Worm (Caenorhabditis elegans) whole organism, L1 larva: Measurements from ENCODE around the gene F40F8.1.

ENCODE experiments used
- ceh-82 ChIP-seq, 3 experiments: fragments of 150-350 bp in 1 of 3; sonication (generic microtip) in 2 of 3; optimal IDR thresholded peaks; 2 replicates each; lab custom pipeline; 2014 to 2017; ENCODE audit warnings: missing biosample characterization in 3 of 3, missing genetic modification characterization in 3 of 3
- dsc-1 ChIP-seq: sonication (generic microtip); optimal IDR thresholded peaks from 2 replicates; lab custom pipeline; 2016; ENCODE audit warnings: mild to moderate bottlenecking, missing genetic modification characterization, missing compliant biosample characterization
- egl-27 ChIP-seq, 2 experiments: fragments of 150-350 bp in 1 of 2; sonication (generic microtip); optimal IDR thresholded peaks; 3 replicates each; lab custom pipeline; 2017 to 2018; ENCODE audit warnings: missing biosample characterization in 2 of 2, missing genetic modification characterization in 2 of 2, missing genetic modification reagents in 2 of 2
- nhr-11 ChIP-seq: fragments of 150-350 bp; optimal IDR thresholded peaks from 2 replicates; lab custom pipeline; 2014; ENCODE audit warnings: missing biosample characterization, missing genetic modification characterization
- nhr-237 ChIP-seq: fragments of 150-350 bp; optimal IDR thresholded peaks from 2 replicates; lab custom pipeline; 2014; ENCODE audit warnings: missing biosample characterization, missing genetic modification characterization
- nhr-28 ChIP-seq: fragments of 150-350 bp; optimal IDR thresholded peaks from 2 replicates; lab custom pipeline; 2014; ENCODE audit warnings: missing biosample characterization, missing genetic modification characterization
- pqm-1 ChIP-seq: sonication (generic microtip); optimal IDR thresholded peaks from 3 replicates; lab custom pipeline; 2017; ENCODE audit warnings: missing biosample characterization, missing genetic modification characterization
- unc-62 ChIP-seq: fragments of 150-350 bp; optimal IDR thresholded peaks from 2 replicates; lab custom pipeline; 2014; ENCODE audit warnings: missing biosample characterization, missing genetic modification reagents, missing genetic modification characterization
- ztf-11 ChIP-seq, 2 experiments: sonication (generic microtip); optimal IDR thresholded peaks; 2 replicates each; lab custom pipeline; 2016 to 2017; ENCODE audit warnings: missing genetic modification characterization in 2 of 2, missing biosample characterization in 1 of 2, missing compliant biosample characterization in 1 of 2

DNA sequence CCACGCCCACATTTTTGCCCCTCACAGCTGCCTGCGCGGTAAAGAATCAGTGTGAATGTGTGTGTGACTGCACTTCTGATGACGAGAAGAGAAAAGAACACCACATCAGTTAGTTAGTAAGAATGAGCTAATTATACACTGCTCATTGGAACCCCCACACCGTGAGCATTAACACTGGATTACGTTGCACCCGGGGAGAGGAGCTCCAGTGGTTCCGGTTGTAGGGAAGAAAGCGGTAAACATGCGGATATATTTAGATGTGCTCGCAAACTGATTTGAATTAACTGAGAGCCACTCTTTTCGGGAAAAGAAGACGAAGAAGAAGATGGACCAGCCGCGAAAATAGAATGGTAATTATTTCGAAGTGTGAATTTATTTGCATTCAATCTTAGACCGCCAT is 40.7 kb upstream of the F40F8.1 start:
- TF ChIP-seq egl-27 (tag; optimal IDR thresholded peaks at IDR 0.05; lab: Kevin White, UChicago): no peak
- TF ChIP-seq pqm-1: no peak
- TF ChIP-seq nhr-237 (tag; lab: Kevin White, UChicago): no peak
- TF ChIP-seq nhr-28: no peak
- no peak for TF ChIP-seq ceh-82 (tag; optimal IDR thresholded peaks at IDR 0.05; lab: Kevin White, UChicago)
- TF ChIP-seq ztf-11 (tag; optimal IDR thresholded peaks at IDR 0.05; lab: Kevin White, UChicago): no peak
- TF ChIP-seq dsc-1: no peak
- TF ChIP-seq unc-62 (GFP tag; lab: Kevin White, UChicago): no peak
- no peak for TF ChIP-seq nhr-11
